Worm (Caenorhabditis elegans): ENCODE results near the gene lin-52.

Gene lin-52

ce11 chrIII:9818763-9819162 is 5.8 kb downstream of the lin-52 start, which contains the start of gene panl-3:
panl-3 (plus strand) TSS chrIII:9819056.
- TF ChIP-seq tab-1 (GFP tag; IDR thresholded peaks at IDR 0.05), result no peak
- peak; percentile 70; the same call in 1 of the 2 replicates for TF ChIP-seq ztf-23 (GFP tag; IDR thresholded peaks at IDR 0.05)

- TF ChIP-seq ref-1 (GFP tag; conservative IDR thresholded peaks at IDR 0.05) (no peak), ztf-29 (GFP tag; IDR thresholded peaks at IDR 0.05) (no peak), tab-1 (GFP tag; IDR thresholded peaks at IDR 0.05) (no peak), T22C8.4 (GFP tag; IDR thresholded peaks at IDR 0.05) (no peak), ztf-23 (GFP tag; IDR thresholded peaks at IDR 0.05) (no peak), med-1 (GFP tag; optimal IDR thresholded peaks at IDR 0.05; ENCODE audit: insufficient read depth) (no peak)
These were observed 6.7 kb downstream of the lin-52 start for ce11 chrIII:9817894-9818293.

- TF ChIP-seq flt-1 (GFP tag; IDR thresholded peaks at IDR 0.05) (peak; percentile 42; the same call in 1 of the 2 replicates), ztf-23 (GFP tag; IDR thresholded peaks at IDR 0.05) (no peak), med-1 (GFP tag; optimal IDR thresholded peaks at IDR 0.05; ENCODE audit: insufficient read depth) (no peak), tab-1 (GFP tag; IDR thresholded peaks at IDR 0.05) (peak; percentile 68; the same call in 1 of the 2 replicates)
These were observed 7.4 kb downstream of the lin-52 start, which contains the start of gene cnx-1 for ce11 chrIII:9817087-9817612. cnx-1 (minus strand) TSS chrIII:9817137.

ce11 chrIII:9813146-9813545 is 11.4 kb downstream of the lin-52 start, which contains the start of gene ZK632.14:
ZK632.14 (plus strand) TSS chrIII:9813446.
- TF ChIP-seq cog-1 (tag; optimal IDR thresholded peaks at IDR 0.05) (no peak), T22C8.4 (GFP tag; IDR thresholded peaks at IDR 0.05) (no peak), klf-2 (GFP tag; conservative IDR thresholded peaks at IDR 0.05) (no peak), ztf-23 (GFP tag; IDR thresholded peaks at IDR 0.05) (no peak), ztf-29 (GFP tag; IDR thresholded peaks at IDR 0.05) (no peak)

DNA sequence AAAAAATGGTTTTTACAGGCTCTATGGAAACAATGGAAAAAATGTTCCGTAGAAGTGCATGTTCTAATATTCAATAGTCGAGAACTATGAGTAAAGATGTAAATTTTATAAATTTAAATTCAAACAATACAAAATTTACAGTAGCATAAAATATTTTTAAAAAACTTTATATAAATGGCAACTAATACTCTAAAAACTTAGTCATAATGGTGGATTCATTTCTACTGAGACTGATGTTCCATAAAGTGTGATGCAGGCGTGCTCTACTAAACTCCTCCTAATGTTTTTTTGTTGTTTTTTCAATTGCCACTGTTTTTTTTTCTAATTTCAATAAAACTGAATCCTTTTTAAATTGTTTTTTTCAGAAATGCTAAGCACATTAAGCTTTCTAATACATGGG is 16.4 kb downstream of the lin-52 start, which contains the start of gene gtap-2:
Gene gtap-2, plus strand, starts transcription at position 366 of the 400 bp plus-strand sequence.
- TF ChIP-seq klf-2 (GFP tag; conservative IDR thresholded peaks at IDR 0.05) (no peak), ztf-29 (GFP tag; IDR thresholded peaks at IDR 0.05) (no peak), ref-1 (GFP tag; conservative IDR thresholded peaks at IDR 0.05) (no peak), cog-1 (tag; optimal IDR thresholded peaks at IDR 0.05) (no peak), T22C8.4 (GFP tag; IDR thresholded peaks at IDR 0.05) (no peak), ztf-23 (GFP tag; IDR thresholded peaks at IDR 0.05) (no peak), tab-1 (GFP tag; IDR thresholded peaks at IDR 0.05) (no peak), flt-1 (GFP tag; IDR thresholded peaks at IDR 0.05) (no peak), med-1 (GFP tag; optimal IDR thresholded peaks at IDR 0.05; ENCODE audit: insufficient read depth) (no peak)

ce11 chrIII:9807560-9808046 is 16.9 kb downstream of the lin-52 start:
- TF ChIP-seq ref-1 (GFP tag; conservative IDR thresholded peaks at IDR 0.05) (no peak), T22C8.4 (GFP tag; IDR thresholded peaks at IDR 0.05) (no peak), cog-1 (tag; optimal IDR thresholded peaks at IDR 0.05) (no peak), ztf-29 (GFP tag; IDR thresholded peaks at IDR 0.05) (no peak), ztf-23 (GFP tag; IDR thresholded peaks at IDR 0.05) (no peak), tab-1 (GFP tag; IDR thresholded peaks at IDR 0.05) (no peak), klf-2 (GFP tag; conservative IDR thresholded peaks at IDR 0.05) (no peak), flt-1 (GFP tag; IDR thresholded peaks at IDR 0.05) (no peak), med-1 (GFP tag; optimal IDR thresholded peaks at IDR 0.05; ENCODE audit: insufficient read depth) (no peak)

ce11 chrIII:9806968-9807559 is 17.5 kb downstream of the lin-52 start, which contains the start of gene ZK632.4:
ZK632.4 (minus strand) TSS chrIII:9807454.
- TF ChIP-seq T22C8.4 (GFP tag; IDR thresholded peaks at IDR 0.05), result no peak
- no peak for TF ChIP-seq ref-1 (GFP tag; conservative IDR thresholded peaks at IDR 0.05)
- no peak for TF ChIP-seq klf-2 (GFP tag; conservative IDR thresholded peaks at IDR 0.05)
- TF ChIP-seq ztf-29 (GFP tag; IDR thresholded peaks at IDR 0.05), result no peak
- no peak for TF ChIP-seq med-1 (GFP tag; optimal IDR thresholded peaks at IDR 0.05; ENCODE audit: insufficient read depth)
- no peak for TF ChIP-seq flt-1 (GFP tag; IDR thresholded peaks at IDR 0.05)
- TF ChIP-seq ztf-23 (GFP tag; IDR thresholded peaks at IDR 0.05), result no peak
- no peak for TF ChIP-seq tab-1 (GFP tag; IDR thresholded peaks at IDR 0.05)
- TF ChIP-seq cog-1 (tag; optimal IDR thresholded peaks at IDR 0.05), result no peak

- TF ChIP-seq tab-1 (GFP tag; IDR thresholded peaks at IDR 0.05), result no peak
- no peak for TF ChIP-seq ztf-23 (GFP tag; IDR thresholded peaks at IDR 0.05)
- TF ChIP-seq ref-1 (GFP tag; conservative IDR thresholded peaks at IDR 0.05), result no peak
- no peak for TF ChIP-seq cog-1 (tag; optimal IDR thresholded peaks at IDR 0.05)
- no peak for TF ChIP-seq ztf-29 (GFP tag; IDR thresholded peaks at IDR 0.05)
- TF ChIP-seq med-1 (GFP tag; optimal IDR thresholded peaks at IDR 0.05; ENCODE audit: insufficient read depth), result no peak
- TF ChIP-seq T22C8.4 (GFP tag; IDR thresholded peaks at IDR 0.05), result no peak
- no peak for TF ChIP-seq flt-1 (GFP tag; IDR thresholded peaks at IDR 0.05)
- TF ChIP-seq klf-2 (GFP tag; conservative IDR thresholded peaks at IDR 0.05), result no peak
These were observed 19.4 kb downstream of the lin-52 start, which contains the start of gene riok-3 for ce11 chrIII:9804997-9805610. riok-3 (minus strand) TSS chrIII:9805011.

DNA sequence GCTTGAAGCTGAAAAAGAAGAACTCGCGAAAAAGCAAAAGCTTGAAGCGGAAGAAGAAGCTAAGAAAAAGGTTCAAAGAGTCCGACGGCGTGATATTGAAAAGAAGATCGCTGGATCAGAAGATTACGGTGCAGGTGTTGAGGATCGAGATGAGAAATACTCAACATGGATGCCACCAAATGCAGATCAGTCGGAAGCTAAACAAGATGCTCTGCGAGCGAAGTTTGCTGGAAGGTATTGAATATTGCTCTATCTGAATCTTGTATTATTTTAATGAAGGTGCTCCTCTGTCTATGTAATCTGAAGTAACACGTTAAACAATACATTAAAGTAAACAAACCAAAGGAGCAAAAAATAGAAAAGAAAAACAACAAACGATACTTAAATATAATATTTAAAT is 22.5 kb downstream of the lin-52 start:
- no peak for TF ChIP-seq ztf-29 (GFP tag; IDR thresholded peaks at IDR 0.05)
